Fruit fly (Drosophila melanogaster): ENCODE results near the gene Cpr72Eb.

The Cpr72Eb gene

DNA sequence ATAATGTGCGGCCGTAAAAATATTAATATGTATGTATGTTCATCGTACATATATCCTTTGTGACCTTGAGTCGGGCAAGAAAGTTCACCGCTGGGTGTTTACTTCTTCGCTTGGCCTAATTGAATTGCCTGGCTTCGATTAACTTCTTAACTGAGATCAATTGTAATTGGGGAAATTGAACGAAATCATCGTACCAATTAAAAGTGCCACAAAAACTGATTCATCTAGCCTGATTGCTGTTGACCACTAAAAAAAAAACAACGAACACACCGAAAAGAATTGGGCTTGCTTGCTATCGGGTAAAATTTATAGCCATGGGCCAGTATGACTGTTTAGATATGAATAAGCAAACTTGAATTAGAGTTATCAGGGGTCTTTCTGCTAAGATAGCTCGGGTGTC is 37.6 kb downstream of the Cpr72Eb start:
- TF ChIP-seq Myc (optimal IDR thresholded peaks at IDR 0.05), result no peak
- TF ChIP-seq h (optimal IDR thresholded peaks at IDR 0.05), result no peak
- no peak for TF ChIP-seq Sin3A (optimal IDR thresholded peaks at IDR 0.05)

DNA sequence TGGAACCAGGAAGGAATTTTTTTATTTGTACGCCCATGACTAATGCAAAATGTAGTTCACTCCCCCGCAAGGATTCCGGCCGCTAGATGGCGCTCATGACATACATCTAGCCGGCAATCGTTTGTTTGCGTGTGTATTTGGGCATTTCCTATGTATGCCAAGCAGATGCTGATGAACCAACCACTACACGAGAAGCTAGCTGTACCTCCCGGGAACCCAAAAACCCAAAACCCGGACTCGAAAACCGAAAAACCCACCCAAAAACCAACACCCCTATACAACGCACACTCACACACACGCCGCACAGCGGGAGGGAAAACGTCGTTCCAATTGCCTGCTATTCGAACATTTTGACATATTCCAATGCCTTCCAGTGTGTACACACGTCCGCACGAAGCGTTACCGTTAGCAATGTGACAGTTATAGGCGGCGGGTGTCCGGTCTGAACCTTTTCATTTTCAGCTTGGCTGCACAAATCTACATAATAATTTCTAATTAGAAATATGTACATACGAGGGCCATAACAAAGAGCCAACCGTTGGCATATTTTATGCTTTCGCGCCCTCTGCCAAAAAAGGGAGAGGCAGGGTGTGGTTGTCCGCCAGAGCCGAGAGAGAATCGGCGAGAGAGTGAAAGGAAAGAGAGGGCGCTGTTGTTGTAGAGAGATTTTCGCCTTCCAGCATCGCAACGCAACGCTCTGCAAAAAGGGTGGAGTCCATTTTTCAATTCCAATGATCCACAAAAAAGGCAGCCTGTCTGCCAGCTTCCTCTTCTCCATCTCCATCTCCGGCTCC is 43.3 kb downstream of the Cpr72Eb start:
- no peak for TF ChIP-seq ttk (optimal IDR thresholded peaks at IDR 0.05)
- TF ChIP-seq Myc (optimal IDR thresholded peaks at IDR 0.05), result no peak
- TF ChIP-seq psq (optimal IDR thresholded peaks at IDR 0.05), result no peak
- TF ChIP-seq Sin3A (optimal IDR thresholded peaks at IDR 0.05), result no peak
- no peak for TF ChIP-seq insv (optimal IDR thresholded peaks at IDR 0.05)
- TF ChIP-seq h (optimal IDR thresholded peaks at IDR 0.05), result no peak

DNA sequence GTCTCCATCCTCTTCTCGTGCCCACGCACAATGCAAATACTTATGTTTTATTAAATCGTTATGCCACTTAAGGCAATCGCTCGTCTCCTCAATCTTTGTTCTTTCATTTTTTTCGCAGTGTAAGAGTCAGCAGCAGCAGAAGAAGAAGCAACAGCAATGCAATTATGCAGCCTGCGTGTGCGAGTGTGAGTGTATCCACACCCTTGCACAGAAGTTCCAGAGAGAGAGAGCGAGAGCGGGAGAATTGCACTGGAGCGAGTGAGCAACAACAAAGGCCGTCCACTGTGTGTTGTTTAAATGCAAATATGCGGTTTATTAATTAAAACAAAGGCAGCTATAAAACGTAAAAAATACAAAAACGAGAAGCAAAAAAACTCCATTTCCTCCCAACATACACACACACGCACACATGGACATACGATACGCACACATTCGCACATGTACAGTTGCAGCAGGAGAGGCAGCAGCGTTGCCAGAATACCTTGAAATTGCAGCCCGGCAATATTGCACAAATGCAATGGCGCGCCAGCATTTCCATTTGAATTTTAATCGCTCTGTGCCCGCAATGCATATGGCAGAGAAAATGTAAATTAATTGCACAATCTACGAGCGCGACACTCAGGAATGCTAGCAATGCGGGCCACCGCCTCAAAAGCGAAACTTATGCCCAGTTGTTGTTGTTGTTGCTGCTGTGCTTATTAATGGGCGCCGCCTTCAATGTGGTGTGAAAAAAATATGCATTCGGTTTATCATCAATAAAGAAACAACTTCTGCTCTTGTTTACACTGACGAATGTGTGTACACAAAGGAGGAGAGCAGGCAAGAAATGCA is 44.1 kb downstream of the Cpr72Eb start:
- TF ChIP-seq ttk (optimal IDR thresholded peaks at IDR 0.05), result no peak
- no peak for TF ChIP-seq Myc (optimal IDR thresholded peaks at IDR 0.05)
- no peak for TF ChIP-seq psq (optimal IDR thresholded peaks at IDR 0.05)
- no peak for TF ChIP-seq Sin3A (optimal IDR thresholded peaks at IDR 0.05)
- TF ChIP-seq insv (optimal IDR thresholded peaks at IDR 0.05), result no peak
- no peak for TF ChIP-seq h (optimal IDR thresholded peaks at IDR 0.05)

DNA sequence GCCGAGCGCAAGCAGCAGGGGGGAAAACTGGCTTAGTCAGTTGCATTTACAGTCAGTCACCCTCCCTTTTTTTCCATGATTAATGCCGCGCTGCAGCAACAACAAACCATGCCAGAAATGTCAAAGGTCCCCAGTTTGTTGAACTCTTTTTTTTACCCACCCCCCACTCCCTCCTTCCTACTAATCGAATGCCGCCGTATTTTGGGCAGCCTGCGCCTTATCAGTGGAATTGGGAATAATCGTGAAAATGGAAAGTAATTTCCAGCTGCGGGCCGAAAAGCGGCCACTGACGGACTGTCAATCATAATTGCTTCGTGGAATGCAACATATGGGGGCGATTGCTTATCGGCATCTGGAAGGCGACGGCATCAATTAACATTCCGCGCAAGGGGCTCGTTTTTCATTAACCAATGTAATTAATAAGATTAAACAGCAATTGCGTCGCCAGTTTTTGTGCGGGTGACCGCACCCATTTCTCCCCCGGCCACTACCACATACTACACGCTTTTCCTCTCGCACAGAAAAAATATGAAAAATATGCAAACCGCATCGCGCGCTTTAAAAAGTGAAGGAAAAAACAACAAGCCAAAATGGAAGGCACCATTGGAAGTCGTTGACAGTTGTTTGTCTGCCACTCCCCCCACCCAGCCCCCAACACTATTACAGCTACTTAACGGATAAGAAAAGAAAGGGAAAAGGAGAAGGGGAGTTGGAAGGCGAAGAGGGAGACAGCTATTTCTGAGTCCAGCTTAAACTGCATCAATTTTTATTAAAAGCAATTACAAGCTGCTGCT is 44.9 kb downstream of the Cpr72Eb start:
- TF ChIP-seq h (optimal IDR thresholded peaks at IDR 0.05) (no peak), ttk (optimal IDR thresholded peaks at IDR 0.05) (no peak), Sin3A (optimal IDR thresholded peaks at IDR 0.05) (no peak)

DNA sequence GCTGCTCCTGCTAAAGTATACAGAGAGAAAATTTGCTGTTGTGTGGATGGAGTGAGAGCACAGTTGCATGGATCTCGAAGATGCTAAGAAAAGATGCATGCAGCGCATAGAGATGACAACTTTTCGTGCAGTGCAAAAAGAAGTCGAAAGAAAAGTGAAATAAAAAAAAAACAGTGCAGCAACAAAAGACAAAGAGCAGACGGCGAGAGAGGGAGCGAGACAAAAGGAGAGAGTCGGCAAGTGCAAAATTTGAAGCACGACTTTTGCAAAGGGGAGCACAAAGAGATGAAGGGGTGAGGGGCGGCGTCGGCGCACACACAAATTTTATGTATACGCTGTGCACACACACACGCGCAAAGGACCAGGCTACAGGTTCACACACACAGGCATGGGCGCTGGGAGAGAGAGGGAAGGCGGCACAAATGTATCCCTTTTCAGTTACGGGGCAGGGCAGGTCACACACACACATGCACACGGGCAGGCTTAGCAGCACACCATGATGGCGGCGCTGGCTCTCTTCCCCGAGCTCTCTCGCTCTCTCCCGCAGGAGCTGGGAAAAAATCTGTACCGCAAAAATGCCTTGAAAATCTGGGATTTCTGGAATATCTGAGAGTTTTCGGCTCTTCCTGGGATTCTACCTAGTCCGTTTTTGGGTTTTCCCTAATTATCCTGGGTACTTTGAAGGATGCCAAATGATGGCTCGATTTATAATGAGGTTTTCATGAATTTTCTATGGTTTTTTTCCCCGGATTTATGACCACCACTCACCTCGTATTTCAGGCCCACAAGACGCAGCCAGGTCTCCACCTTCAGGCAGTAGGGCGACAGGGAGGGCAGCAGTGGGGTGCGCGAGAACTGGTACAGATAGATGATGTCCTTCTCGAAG is 45.8 kb downstream of the Cpr72Eb start:
- TF ChIP-seq psq (optimal IDR thresholded peaks at IDR 0.05), result no peak
- TF ChIP-seq h (optimal IDR thresholded peaks at IDR 0.05), result no peak
- TF ChIP-seq ttk (optimal IDR thresholded peaks at IDR 0.05), result no peak
- no peak for TF ChIP-seq Sin3A (optimal IDR thresholded peaks at IDR 0.05)
- TF ChIP-seq Myc (optimal IDR thresholded peaks at IDR 0.05), result no peak
- TF ChIP-seq insv (optimal IDR thresholded peaks at IDR 0.05), result no peak

DNA sequence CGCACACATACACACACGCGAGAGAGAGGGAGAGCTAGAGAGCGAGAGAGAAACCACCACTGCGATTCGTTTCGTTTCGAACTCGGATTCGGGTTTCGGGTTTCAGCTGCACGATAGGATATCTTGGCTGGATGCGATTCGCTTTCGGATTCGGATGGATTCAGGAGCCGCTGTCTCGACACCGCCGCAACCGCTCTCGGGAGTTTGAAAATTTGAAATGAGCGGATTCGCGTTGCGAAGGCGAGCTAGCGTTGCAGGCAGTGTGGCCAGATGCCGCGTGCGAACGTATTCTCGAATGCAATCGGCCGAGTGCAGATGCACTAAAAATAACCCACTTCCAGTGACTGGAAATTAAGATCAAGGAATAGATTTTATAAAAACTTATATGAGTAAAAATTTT is 46.9 kb downstream of the Cpr72Eb start, which contains the start of gene fax:
Gene fax, minus strand, starts transcription at position 263 of the 400 bp plus-strand sequence.
- TF ChIP-seq Myc (optimal IDR thresholded peaks at IDR 0.05) (no peak), psq (optimal IDR thresholded peaks at IDR 0.05) (no peak), insv (optimal IDR thresholded peaks at IDR 0.05) (no peak), h (optimal IDR thresholded peaks at IDR 0.05) (no peak), ttk (optimal IDR thresholded peaks at IDR 0.05) (no peak), Sin3A (optimal IDR thresholded peaks at IDR 0.05) (no peak)

DNA sequence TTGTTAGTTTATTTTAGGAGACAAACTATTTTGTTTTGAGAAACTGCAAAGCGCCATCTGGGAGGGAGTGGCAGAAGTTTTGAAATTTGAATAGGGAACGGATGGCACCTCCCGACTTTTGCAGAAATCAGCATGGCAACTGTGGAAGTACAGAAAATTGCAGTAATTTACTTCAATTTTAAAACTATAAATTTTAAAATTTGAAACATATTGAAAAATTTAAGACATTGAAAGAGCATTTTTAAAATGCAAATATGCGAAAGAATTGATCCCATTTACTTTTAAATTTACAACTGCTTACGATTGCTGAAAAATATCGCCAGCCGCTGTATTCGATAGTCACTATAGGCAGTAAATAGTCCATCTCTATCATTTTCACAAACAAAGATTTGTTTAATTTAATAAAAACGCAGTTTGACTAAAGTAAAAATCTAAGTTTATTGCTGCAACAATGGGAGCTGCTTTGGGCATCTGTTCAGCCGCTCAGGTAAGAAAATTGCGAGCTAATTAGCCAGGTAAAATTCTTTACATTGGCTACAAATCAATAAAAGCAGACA is 47.8 kb downstream of the Cpr72Eb start, which contains the start of gene Serinc:
Gene Serinc, plus strand, starts transcription at position 329 of the 557 bp plus-strand sequence.
- TF ChIP-seq h (optimal IDR thresholded peaks at IDR 0.05) (no peak), ttk (optimal IDR thresholded peaks at IDR 0.05) (no peak), psq (optimal IDR thresholded peaks at IDR 0.05) (no peak), insv (optimal IDR thresholded peaks at IDR 0.05) (no peak), Sin3A (optimal IDR thresholded peaks at IDR 0.05) (no peak), Myc (optimal IDR thresholded peaks at IDR 0.05) (no peak)

All from Kc167 (cell line).